Worm (Caenorhabditis elegans) whole organism, L1 larva: ENCODE results near the gene K07D4.2.
A peak's percentile ranks its signal among the peaks of the same experiment; 100 is the strongest.

ENCODE experiments used
- C34B4.2 ChIP-seq: sonication (generic microtip); optimal IDR thresholded peaks from 2 replicates; lab custom pipeline; 2017; ENCODE audit warnings: mild to moderate bottlenecking, missing genetic modification characterization, missing compliant biosample characterization
- F16B12.6 ChIP-seq: fragments of 150-350 bp; optimal IDR thresholded peaks from 2 replicates; lab custom pipeline; 2014; ENCODE audit warnings: missing biosample characterization, missing genetic modification characterization
- alr-1 ChIP-seq: fragments of 200-800 bp; sonication (Bioruptor generic); optimal IDR thresholded peaks from 2 replicates; lab custom pipeline; 2018; ENCODE audit warnings: borderline replicate concordance, mild to moderate bottlenecking, missing genetic modification characterization, missing compliant biosample characterization
- aly-2 ChIP-seq: fragments of 150-350 bp; optimal IDR thresholded peaks from 2 replicates; lab custom pipeline; 2014; ENCODE audit warnings: missing biosample characterization, missing genetic modification characterization
- ama-1 ChIP-seq: fragments of 150-350 bp; optimal IDR thresholded peaks from 2 replicates; lab custom pipeline; 2014
- blmp-1 ChIP-seq: fragments of 150-350 bp; optimal IDR thresholded peaks from 2 replicates; lab custom pipeline; 2014; ENCODE audit warnings: missing biosample characterization, missing genetic modification characterization
- ceh-63 ChIP-seq: fragments of 200-800 bp; sonication (Bioruptor generic); optimal IDR thresholded peaks from 2 replicates; lab custom pipeline; 2018; ENCODE audit warnings: mild to moderate bottlenecking, missing genetic modification characterization, missing compliant biosample characterization
- ces-1 ChIP-seq: fragments of 150-350 bp; optimal IDR thresholded peaks from 2 replicates; lab custom pipeline; 2014; ENCODE audit warnings: missing biosample characterization, missing genetic modification reagents, missing genetic modification characterization
- dsc-1 ChIP-seq: sonication (generic microtip); optimal IDR thresholded peaks from 2 replicates; lab custom pipeline; 2016; ENCODE audit warnings: mild to moderate bottlenecking, missing genetic modification characterization, missing compliant biosample characterization
- efl-1 ChIP-seq, 4 experiments: fragments of 150-350 bp; optimal IDR thresholded peaks in 3 of 4; peaks in 1 of 4; 1 replicate in 1 of 4; 2 replicates in 3 of 4; lab custom pipeline; 2014; ENCODE audit warnings: missing biosample characterization in 2 of 4, missing genetic modification characterization in 2 of 4, missing genetic modification reagents in 2 of 4
- egl-27 ChIP-seq, 2 experiments: fragments of 150-350 bp in 1 of 2; sonication (generic microtip); optimal IDR thresholded peaks; 3 replicates each; lab custom pipeline; 2017 to 2018; ENCODE audit warnings: missing biosample characterization in 2 of 2, missing genetic modification characterization in 2 of 2, missing genetic modification reagents in 2 of 2
- elt-2 ChIP-seq: sonication (generic microtip); optimal IDR thresholded peaks from 2 replicates; lab custom pipeline; 2016; ENCODE audit warnings: missing genetic modification characterization, mild to moderate bottlenecking, inconsistent platforms, missing compliant biosample characterization, missing genetic modification reagents
- elt-3 ChIP-seq, 6 experiments: fragments of 150-350 bp in 1 of 6; sonication (generic microtip); optimal IDR thresholded peaks; 2 replicates each; lab custom pipeline; 2017 to 2018; ENCODE audit warnings: missing biosample characterization in 6 of 6, missing genetic modification characterization in 6 of 6, inconsistent platforms in 1 of 6
- ets-5 ChIP-seq: fragments of 200-800 bp; sonication (Bioruptor generic); IDR thresholded peaks from 2 replicates; pipeline ENCODE4 v1.3.6; 2022; ENCODE audit warnings: missing genetic modification characterization, missing compliant biosample characterization
- fkh-10 ChIP-seq: sonication (generic microtip); optimal IDR thresholded peaks from 2 replicates; lab custom pipeline; 2017; ENCODE audit warnings: missing biosample characterization, missing genetic modification reagents, missing genetic modification characterization
- hlh-4 ChIP-seq: sonication (generic microtip); optimal IDR thresholded peaks from 2 replicates; lab custom pipeline; 2016; ENCODE audit warnings: mild to moderate bottlenecking, missing genetic modification characterization, missing compliant biosample characterization
- hpl-2 ChIP-seq: fragments of 150-350 bp; optimal IDR thresholded peaks from 2 replicates; lab custom pipeline; 2014; ENCODE audit warnings: missing biosample characterization, missing genetic modification reagents, missing genetic modification characterization
- irx-1 ChIP-seq: sonication (generic microtip); optimal IDR thresholded peaks from 2 replicates; lab custom pipeline; 2016; ENCODE audit warnings: missing genetic modification characterization, missing compliant biosample characterization
- lin-13 ChIP-seq: fragments of 150-350 bp; optimal IDR thresholded peaks from 2 replicates; lab custom pipeline; 2014; ENCODE audit warnings: missing biosample characterization, missing genetic modification reagents, missing genetic modification characterization
- lin-35 ChIP-seq, 2 experiments: fragments of 150-350 bp; optimal IDR thresholded peaks; 2 replicates each; lab custom pipeline; 2014; ENCODE audit warnings: missing biosample characterization in 2 of 2, missing genetic modification characterization in 2 of 2, missing genetic modification reagents in 2 of 2
- lin-39 ChIP-seq: fragments of 150-350 bp; optimal IDR thresholded peaks from 2 replicates; lab custom pipeline; 2014; ENCODE audit warnings: missing biosample characterization, missing genetic modification reagents, missing genetic modification characterization
- lir-3 ChIP-seq: sonication (generic microtip); optimal IDR thresholded peaks from 2 replicates; lab custom pipeline; 2016; ENCODE audit warnings: mild to moderate bottlenecking, missing genetic modification characterization, moderate library complexity, missing compliant biosample characterization; ENCODE audit not compliant: poor library complexity
- lsy-2 ChIP-seq, 2 experiments: fragments of 150-350 bp; optimal IDR thresholded peaks; 2 replicates each; lab custom pipeline; 2014; ENCODE audit warnings: missing biosample characterization in 2 of 2, missing genetic modification characterization in 2 of 2
- mab-9 ChIP-seq: fragments of 200-800 bp; sonication (Bioruptor generic); IDR thresholded peaks from 2 replicates; pipeline ENCODE4 v1.3.6; 2022; ENCODE audit warnings: missing genetic modification reagents, missing genetic modification characterization, missing compliant biosample characterization
- mep-1 ChIP-seq: fragments of 150-350 bp; optimal IDR thresholded peaks from 2 replicates; lab custom pipeline; 2014; ENCODE audit warnings: missing biosample characterization, missing genetic modification characterization
- nhr-19 ChIP-seq: fragments of 200-800 bp; sonication (Bioruptor generic); conservative IDR thresholded peaks from 2 replicates; pipeline ENCODE4 v1.3.6; 2022; ENCODE audit warnings: missing genetic modification characterization, missing compliant biosample characterization
- nhr-20 ChIP-seq: sonication (generic microtip); optimal IDR thresholded peaks from 2 replicates; lab custom pipeline; 2016; ENCODE audit warnings: mild to moderate bottlenecking, missing genetic modification characterization, missing compliant biosample characterization
- nhr-28 ChIP-seq: fragments of 150-350 bp; optimal IDR thresholded peaks from 2 replicates; lab custom pipeline; 2014; ENCODE audit warnings: missing biosample characterization, missing genetic modification characterization
- nhr-47 ChIP-seq: sonication (generic microtip); optimal IDR thresholded peaks from 2 replicates; lab custom pipeline; 2016; ENCODE audit warnings: mild to moderate bottlenecking, missing genetic modification characterization, moderate library complexity, missing compliant biosample characterization
- nhr-85 ChIP-seq: sonication (generic microtip); peaks from one replicate; lab custom pipeline; 2016; ENCODE audit warnings: missing genetic modification characterization, inconsistent platforms, missing compliant biosample characterization
- nhr-90 ChIP-seq: sonication (generic microtip); optimal IDR thresholded peaks from 2 replicates; lab custom pipeline; 2016; ENCODE audit warnings: mild to moderate bottlenecking, missing genetic modification characterization, missing compliant biosample characterization; ENCODE audit not compliant: poor library complexity
- pax-3 ChIP-seq: fragments of 200-800 bp; sonication (Bioruptor generic); optimal IDR thresholded peaks from 2 replicates; lab custom pipeline; 2018; ENCODE audit warnings: mild to moderate bottlenecking, missing genetic modification characterization, moderate library complexity, missing compliant biosample characterization
- snu-23 ChIP-seq: sonication (generic microtip); optimal IDR thresholded peaks from 2 replicates; lab custom pipeline; 2016; ENCODE audit warnings: missing genetic modification characterization, missing compliant biosample characterization
- sox-4 ChIP-seq: sonication (generic microtip); optimal IDR thresholded peaks from 2 replicates; lab custom pipeline; 2016; ENCODE audit warnings: missing genetic modification characterization, missing compliant biosample characterization
- sptf-1 ChIP-seq: fragments of 150-350 bp; optimal IDR thresholded peaks from 2 replicates; lab custom pipeline; 2014; ENCODE audit warnings: missing biosample characterization, missing genetic modification characterization
- sup-37 ChIP-seq: fragments of 200-800 bp; sonication (Bioruptor generic); optimal IDR thresholded peaks from 2 replicates; lab custom pipeline; 2018; ENCODE audit warnings: mild to moderate bottlenecking, missing genetic modification characterization, missing compliant biosample characterization
- swsn-7 ChIP-seq: sonication (generic microtip); optimal IDR thresholded peaks from 2 replicates; lab custom pipeline; 2016; ENCODE audit warnings: missing genetic modification characterization, missing compliant biosample characterization
- unc-62 ChIP-seq: fragments of 150-350 bp; optimal IDR thresholded peaks from 2 replicates; lab custom pipeline; 2014; ENCODE audit warnings: missing biosample characterization, missing genetic modification reagents, missing genetic modification characterization
- zip-4 ChIP-seq: fragments of 200-800 bp; sonication (Bioruptor generic); optimal IDR thresholded peaks from 2 replicates; lab custom pipeline; 2018; ENCODE audit warnings: mild to moderate bottlenecking, missing genetic modification characterization, moderate library complexity, missing compliant biosample characterization

The K07D4.2 gene

ce11 chrII:4045396-4045795 lies at the start of gene K07D4.2:
Gene K07D4.2, minus strand, starts transcription at chrII:4045496.
- no peak for TF ChIP-seq blmp-1 (tag; lab: Kevin White, UChicago)
- no peak for TF ChIP-seq ceh-63
- no peak for TF ChIP-seq ets-5 (GFP tag; lab: Robert Waterston, UW)
- no peak for TF ChIP-seq pax-3
- TF ChIP-seq hpl-2 (GFP tag; lab: Kevin White, UChicago): no peak
- no peak for TF ChIP-seq lin-39 (tag; lab: Kevin White, UChicago)
- no peak for TF ChIP-seq sox-4 (tag; lab: Kevin White, UChicago)
- no peak for TF ChIP-seq irx-1 (tag; lab: Kevin White, UChicago)
- TF ChIP-seq C34B4.2 (tag; lab: Kevin White, UChicago): no peak
- TF ChIP-seq alr-1 (tag; lab: Kevin White, UChicago): no peak
- no peak for TF ChIP-seq nhr-28
- no peak for TF ChIP-seq hlh-4 (tag; lab: Kevin White, UChicago)
- TF ChIP-seq lin-13 (GFP tag; lab: Kevin White, UChicago): no peak
- TF ChIP-seq elt-2: no peak
- TF ChIP-seq swsn-7 (tag; lab: Kevin White, UChicago): no peak
- TF ChIP-seq dsc-1 (tag; lab: Kevin White, UChicago): no peak
- TF ChIP-seq ces-1 (GFP tag; lab: Kevin White, UChicago): no peak
- TF ChIP-seq mep-1 (tag; lab: Kevin White, UChicago): no peak
- no peak for TF ChIP-seq nhr-85 (tag; lab: Kevin White, UChicago)

ce11 chrII:4094030-4094846 lies 48.9 kb upstream of the K07D4.2 start:
- TF ChIP-seq snu-23 (GFP tag; lab: Kevin White, UChicago) (peak; percentile 17), sup-37 (GFP tag; lab: Kevin White, UChicago) (peak; percentile 15), mab-9 (GFP tag; lab: Robert Waterston, UW) (no peak), lsy-2 (tag; optimal IDR thresholded peaks at IDR 0.05; lab: Kevin White, UChicago) (peak; percentile 22 to 91), efl-1 (optimal IDR thresholded peaks at IDR 0.05; lab: Kevin White, UChicago) (no peak), efl-1 (GFP tag; optimal IDR thresholded peaks at IDR 0.05 in 1 of 2; lab: Kevin White, UChicago) (peak in 1 of 2 experiments; percentile 93), egl-27 (tag; optimal IDR thresholded peaks at IDR 0.05; lab: Kevin White, UChicago) (no peak), nhr-20 (tag; lab: Kevin White, UChicago) (peak; percentile 30), zip-4 (GFP tag; lab: Kevin White, UChicago) (no peak), F16B12.6 (tag; lab: Kevin White, UChicago) (no peak), lin-35 (GFP tag; optimal IDR thresholded peaks at IDR 0.05; lab: Kevin White, UChicago) (peak in 1 of 2 experiments; percentile 39), aly-2 (peak; percentile 13), fkh-10 (GFP tag; lab: Kevin White, UChicago) (no peak), elt-3 (tag; optimal IDR thresholded peaks at IDR 0.05; lab: Kevin White, UChicago) (peak in 1 of 6 experiments; percentile 40), unc-62 (no peak), nhr-19 (GFP tag; lab: Robert Waterston, UW) (0 out of 2 replicates have a peak, but pooled peaks have one; percentile 8), nhr-47 (tag; lab: Kevin White, UChicago) (peak; percentile 53), nhr-90 (peak; percentile 31), nhr-85 (tag; lab: Kevin White, UChicago) (peak; percentile 73), lin-39 (tag; lab: Kevin White, UChicago) (no peak), ama-1 (lab: Kevin White, UChicago) (peak; percentile 69)

ce11 chrII:4092502-4092901 lies 47.2 kb upstream of the K07D4.2 start:
- TF ChIP-seq lsy-2 (tag; optimal IDR thresholded peaks at IDR 0.05; lab: Kevin White, UChicago) (peak in 1 of 2 experiments; percentile 33), lir-3 (tag; lab: Kevin White, UChicago) (no peak), sptf-1 (tag; lab: Kevin White, UChicago) (no peak), F16B12.6 (tag; lab: Kevin White, UChicago) (no peak)
- TF ChIP-seq, all 84 proteins: peak for 1
